Worm (Caenorhabditis elegans) whole organism, L4 larva: ENCODE measurements around the gene C12D8.21.

ENCODE experiments used
- F10B5.3 ChIP-seq: sonication (generic microtip); optimal IDR thresholded peaks from 2 replicates; lab custom pipeline; 2016; ENCODE audit warnings: mild to moderate bottlenecking, missing genetic modification characterization, missing compliant biosample characterization
- F37D6.2 ChIP-seq: sonication (generic microtip); optimal IDR thresholded peaks from 2 replicates; lab custom pipeline; 2016; ENCODE audit warnings: mild to moderate bottlenecking, missing genetic modification characterization, missing compliant biosample characterization
- Y48G9A.11 ChIP-seq: fragments of 200-800 bp; sonication (Bioruptor generic); IDR thresholded peaks from 2 replicates; pipeline ENCODE4 v1.3.6; 2022; ENCODE audit warnings: missing genetic modification reagents, missing genetic modification characterization, missing compliant biosample characterization
- ama-1 ChIP-seq: fragments of 150-350 bp; optimal IDR thresholded peaks from 2 replicates; lab custom pipeline; 2014; ENCODE audit warnings: inconsistent platforms, mixed read lengths
- arid-1 ChIP-seq: fragments of 200-800 bp; sonication (Bioruptor generic); conservative IDR thresholded peaks from 2 replicates; pipeline ENCODE4 v1.3.6; 2022; ENCODE audit warnings: missing genetic modification reagents, missing genetic modification characterization, missing compliant biosample characterization
- attf-4 ChIP-seq: sonication (generic microtip); optimal IDR thresholded peaks from 3 replicates; lab custom pipeline; 2017; ENCODE audit warnings: missing biosample characterization, missing genetic modification characterization
- ceh-20 ChIP-seq: fragments of 200-800 bp; sonication (Bioruptor generic); IDR thresholded peaks from 2 replicates; pipeline ENCODE4 v1.3.6; 2022; ENCODE audit warnings: missing genetic modification reagents, missing genetic modification characterization, missing compliant biosample characterization
- cey-2 ChIP-seq: sonication (generic microtip); optimal IDR thresholded peaks from 3 replicates; lab custom pipeline; 2017; ENCODE audit warnings: missing genetic modification characterization, mild to moderate bottlenecking, missing compliant biosample characterization, antibody characterized with exemption, borderline replicate concordance; ENCODE audit not compliant: insufficient read depth
- dpl-1 ChIP-seq: fragments of 150-350 bp; optimal IDR thresholded peaks from 2 replicates; lab custom pipeline; 2014; ENCODE audit warnings: missing biosample characterization, missing genetic modification reagents, missing genetic modification characterization
- fkh-10 ChIP-seq: fragments of 150-350 bp; optimal IDR thresholded peaks from 2 replicates; lab custom pipeline; 2014; ENCODE audit warnings: missing biosample characterization, missing genetic modification reagents, missing genetic modification characterization
- lin-13 ChIP-seq: fragments of 150-350 bp; optimal IDR thresholded peaks from 2 replicates; lab custom pipeline; 2014; ENCODE audit warnings: missing biosample characterization, missing genetic modification reagents, missing genetic modification characterization
- lin-38 ChIP-seq: fragments of 200-800 bp; sonication (Bioruptor generic); IDR thresholded peaks from 2 replicates; pipeline ENCODE4 v1.3.6; 2022; ENCODE audit warnings: missing genetic modification reagents, missing genetic modification characterization, missing compliant biosample characterization
- lin-39 ChIP-seq: fragments of 150-350 bp; optimal IDR thresholded peaks from 2 replicates; lab custom pipeline; 2014; ENCODE audit warnings: missing biosample characterization, missing genetic modification reagents, missing genetic modification characterization
- lsy-2 ChIP-seq, 2 experiments: fragments of 150-350 bp in 1 of 2; sonication (generic microtip) in 1 of 2; optimal IDR thresholded peaks; 2 replicates each; lab custom pipeline; 2014 to 2017; ENCODE audit warnings: missing biosample characterization in 2 of 2, missing genetic modification characterization in 2 of 2
- madf-9 ChIP-seq: fragments of 200-800 bp; sonication (Bioruptor generic); conservative IDR thresholded peaks from 2 replicates; pipeline ENCODE4 v1.3.6; 2022; ENCODE audit warnings: missing genetic modification reagents, missing genetic modification characterization, missing compliant biosample characterization
- mdl-1 ChIP-seq, 2 experiments: fragments of 150-350 bp in 1 of 2; sonication (generic microtip) in 1 of 2; optimal IDR thresholded peaks; 2 replicates each; lab custom pipeline; 2014 to 2017; ENCODE audit warnings: missing biosample characterization in 2 of 2, missing genetic modification characterization in 2 of 2
- mdt-29 ChIP-seq: fragments of 200-800 bp; sonication (Bioruptor generic); IDR thresholded peaks from 2 replicates; pipeline ENCODE4 v1.3.6; 2022; ENCODE audit warnings: missing genetic modification reagents, missing genetic modification characterization, missing compliant biosample characterization
- mes-2 ChIP-seq: sonication (generic microtip); optimal IDR thresholded peaks from 2 replicates; lab custom pipeline; 2016; ENCODE audit warnings: missing genotype, mild to moderate bottlenecking, missing genetic modification characterization, missing compliant biosample characterization; ENCODE audit not compliant: poor library complexity, severe bottlenecking
- nhr-10 ChIP-seq: fragments of 150-350 bp; optimal IDR thresholded peaks from 2 replicates; lab custom pipeline; 2014; ENCODE audit warnings: missing biosample characterization, missing genetic modification characterization
- nhr-11 ChIP-seq: fragments of 150-350 bp; optimal IDR thresholded peaks from 2 replicates; lab custom pipeline; 2014; ENCODE audit warnings: missing biosample characterization, missing genetic modification characterization
- nhr-25 ChIP-seq: sonication (generic microtip); optimal IDR thresholded peaks from 2 replicates; lab custom pipeline; 2017; ENCODE audit warnings: missing genetic modification characterization, mild to moderate bottlenecking, missing compliant biosample characterization, antibody characterized with exemption, moderate library complexity, borderline replicate concordance; ENCODE audit not compliant: insufficient read depth
- nhr-28 ChIP-seq: fragments of 150-350 bp; optimal IDR thresholded peaks from 2 replicates; lab custom pipeline; 2014; ENCODE audit warnings: missing biosample characterization, missing genetic modification characterization
- nhr-48 ChIP-seq: sonication (generic microtip); optimal IDR thresholded peaks from 2 replicates; lab custom pipeline; 2016; ENCODE audit warnings: mild to moderate bottlenecking, missing genetic modification characterization, missing compliant biosample characterization
- nhr-76 ChIP-seq: fragments of 150-350 bp; optimal IDR thresholded peaks from 2 replicates; lab custom pipeline; 2014; ENCODE audit warnings: missing biosample characterization, missing genetic modification characterization
- pha-4 ChIP-seq, 2 experiments: fragments of 150-350 bp in 1 of 2; fragments of 200-800 bp in 1 of 2; sonication (Bioruptor generic) in 1 of 2; IDR thresholded peaks in 1 of 2; optimal IDR thresholded peaks in 1 of 2; 2 replicates each; pipeline versions ENCODE4 v1.3.6 to Lab custom; 2014 to 2022; ENCODE audit warnings: missing genetic modification characterization in 2 of 2, missing genetic modification reagents in 2 of 2, missing biosample characterization in 1 of 2, missing compliant biosample characterization in 1 of 2
- php-3 ChIP-seq: fragments of 200-800 bp; sonication (Bioruptor generic); IDR thresholded peaks from 2 replicates; pipeline ENCODE4 v1.3.6; 2022; ENCODE audit warnings: missing genetic modification reagents, missing genetic modification characterization, missing compliant biosample characterization
- pqm-1 ChIP-seq: sonication (generic microtip); optimal IDR thresholded peaks from 2 replicates; lab custom pipeline; 2017; ENCODE audit warnings: missing biosample characterization, missing genetic modification characterization
- saeg-2 ChIP-seq: fragments of 200-800 bp; sonication (Bioruptor generic); IDR thresholded peaks from 2 replicates; pipeline ENCODE4 v1.3.6; 2022; ENCODE audit warnings: missing genetic modification reagents, missing genetic modification characterization, missing compliant biosample characterization
- set-16 ChIP-seq: fragments of 200-800 bp; sonication (Bioruptor generic); IDR thresholded peaks from 2 replicates; pipeline ENCODE4 v1.3.6; 2022; ENCODE audit warnings: missing genetic modification reagents, missing genetic modification characterization, missing compliant biosample characterization
- snpc-1.2 ChIP-seq: fragments of 200-800 bp; sonication (Bioruptor generic); IDR thresholded peaks from 2 replicates; pipeline ENCODE4 v1.3.6; 2022; ENCODE audit warnings: missing genetic modification reagents, missing genetic modification characterization, missing compliant biosample characterization
- spr-1 ChIP-seq: sonication (generic microtip); optimal IDR thresholded peaks from 2 replicates; lab custom pipeline; 2016; ENCODE audit warnings: mild to moderate bottlenecking, missing genetic modification characterization, missing compliant biosample characterization
- tag-97 ChIP-seq: fragments of 200-800 bp; sonication (Bioruptor generic); IDR thresholded peaks from 2 replicates; pipeline ENCODE4 v1.3.6; 2022; ENCODE audit warnings: missing genetic modification characterization, missing compliant biosample characterization
- ztf-7 ChIP-seq: fragments of 150-350 bp; optimal IDR thresholded peaks from 2 replicates; lab custom pipeline; 2014; ENCODE audit warnings: missing biosample characterization, missing genetic modification characterization

The C12D8.21 gene

ce11 chrV:10225610-10226009 lies 15.4 kb downstream of the C12D8.21 start, which contains the start of gene daf-36:
TSS of gene daf-36 (minus strand) at chrV:10225710.
- TF ChIP-seq php-3 = no peak
- TF ChIP-seq nhr-28 (tag; lab: Kevin White, UChicago) = peak; percentile 39

- TF ChIP-seq nhr-28 (tag; lab: Kevin White, UChicago) (peak; percentile 76), tag-97 (GFP tag; lab: Robert Waterston, UW) (no peak), fkh-10 (GFP tag; lab: Kevin White, UChicago) (no peak), arid-1 (no peak), pqm-1 (tag; lab: Kevin White, UChicago) (peak; percentile 73), madf-9 (no peak)
Observed at ce11 chrV:10224619-10225018, 16.4 kb downstream of the C12D8.21 start.

DNA sequence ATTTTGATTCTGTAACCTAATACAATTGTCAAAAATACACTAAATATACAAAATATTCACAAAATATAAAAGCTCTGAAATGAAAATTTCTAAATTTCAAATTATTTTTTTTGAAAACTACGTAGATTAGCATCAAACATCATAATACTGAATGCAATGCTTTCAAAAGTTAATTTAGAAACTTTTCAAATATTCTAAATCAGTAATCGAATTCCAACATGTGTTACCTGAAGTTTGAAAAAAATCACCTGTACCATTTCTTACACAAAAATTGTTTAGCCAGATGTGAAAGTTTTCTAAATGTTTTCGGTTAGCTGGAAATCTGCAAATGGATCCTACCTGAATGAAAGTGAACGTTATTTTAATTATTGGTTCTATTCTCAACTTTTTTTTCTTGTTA lies 19.0 kb downstream of the C12D8.21 start, which contains the start of gene C12D8.20:
Gene C12D8.20, plus strand, starts transcription at position 301 of the 400 bp plus-strand sequence.
- TF ChIP-seq lin-39 (tag; lab: Kevin White, UChicago) (no peak), pha-4 (GFP tag; IDR thresholded peaks at IDR 0.05; lab: Robert Waterston, UW) (no peak), pha-4 (tag; optimal IDR thresholded peaks at IDR 0.05; lab: Kevin White, UChicago) (no peak), ceh-20 (GFP tag; lab: Robert Waterston, UW) (no peak)
- TF ChIP-seq, all 104 proteins: peak for 0

DNA sequence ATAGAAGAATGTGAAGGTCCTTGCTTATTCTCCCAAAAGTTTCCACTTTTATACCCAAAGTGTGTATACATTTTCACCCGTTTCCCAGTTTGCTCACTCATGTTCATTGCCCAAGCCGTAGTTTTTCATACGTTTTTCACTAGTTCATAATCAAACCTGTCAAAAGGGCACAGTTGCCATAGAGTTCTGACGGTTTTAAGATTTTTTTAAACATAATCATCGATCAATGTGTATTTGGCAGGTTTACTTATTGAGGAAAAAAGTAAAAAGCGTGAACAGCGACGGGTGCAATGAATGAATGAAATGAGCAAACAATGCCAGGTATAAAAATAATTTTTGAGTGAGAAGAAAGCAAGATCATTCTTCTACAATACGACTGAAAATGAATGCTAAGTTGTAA lies 19.7 kb downstream of the C12D8.21 start, which contains the start of the genes fipr-5 and fipr-9:
Gene fipr-5, minus strand, starts transcription at position 101 of the 400 bp plus-strand sequence.
Gene fipr-9, plus strand, starts transcription at position 346 of the 400 bp plus-strand sequence.
- TF ChIP-seq lin-13 (GFP tag; lab: Kevin White, UChicago) = no peak
- TF ChIP-seq attf-4 (tag; lab: Kevin White, UChicago) = no peak
- TF ChIP-seq mdt-29 = no peak
- TF ChIP-seq ztf-7 (tag; lab: Kevin White, UChicago) = no peak
- TF ChIP-seq pha-4 (GFP tag; IDR thresholded peaks at IDR 0.05; lab: Robert Waterston, UW) = no peak
- TF ChIP-seq pha-4 (tag; optimal IDR thresholded peaks at IDR 0.05; lab: Kevin White, UChicago) = no peak
- no peak for TF ChIP-seq snpc-1.2 (GFP tag; lab: Robert Waterston, UW)
- no peak for TF ChIP-seq spr-1 (tag; lab: Kevin White, UChicago)
- no peak for TF ChIP-seq F10B5.3 (tag; lab: Kevin White, UChicago)
- no peak for TF ChIP-seq lsy-2 (tag; optimal IDR thresholded peaks at IDR 0.05; lab: Kevin White, UChicago)
- TF ChIP-seq cey-2 (tag; lab: Kevin White, UChicago) = no peak
- no peak for TF ChIP-seq mes-2 (tag; lab: Kevin White, UChicago)
- TF ChIP-seq, all 104 proteins: peak for 0

ce11 chrV:10220605-10221004 lies 20.4 kb downstream of the C12D8.21 start, which contains the start of gene C12D8.13:
TSS of gene C12D8.13 (minus strand) at chrV:10220705.
- TF ChIP-seq F37D6.2 (tag; lab: Kevin White, UChicago) = no peak
- TF ChIP-seq saeg-2 (GFP tag; lab: Robert Waterston, UW) = no peak
- no peak for TF ChIP-seq nhr-10 (tag; lab: Kevin White, UChicago)
- TF ChIP-seq F10B5.3 (tag; lab: Kevin White, UChicago) = no peak
- no peak for TF ChIP-seq set-16
- TF ChIP-seq fkh-10 (GFP tag; lab: Kevin White, UChicago) = no peak
- no peak for TF ChIP-seq pqm-1 (tag; lab: Kevin White, UChicago)
- TF ChIP-seq dpl-1 = no peak
- TF ChIP-seq Y48G9A.11 (GFP tag; lab: Robert Waterston, UW) = no peak
- TF ChIP-seq mdl-1 (tag; optimal IDR thresholded peaks at IDR 0.05; lab: Kevin White, UChicago) = no peak
- TF ChIP-seq ama-1 (lab: Kevin White, UChicago) = no peak
- TF ChIP-seq lin-38 (GFP tag; lab: Robert Waterston, UW) = no peak
- no peak for TF ChIP-seq nhr-48 (tag; lab: Kevin White, UChicago)
- TF ChIP-seq spr-1 (tag; lab: Kevin White, UChicago) = no peak
- no peak for TF ChIP-seq mes-2 (tag; lab: Kevin White, UChicago)
- no peak for TF ChIP-seq nhr-76
- no peak for TF ChIP-seq nhr-25 (tag; lab: Kevin White, UChicago)
- TF ChIP-seq nhr-11 (tag; lab: Kevin White, UChicago) = no peak
- no peak for TF ChIP-seq lsy-2 (tag; optimal IDR thresholded peaks at IDR 0.05; lab: Kevin White, UChicago)
- TF ChIP-seq, all 104 proteins: peak for 0
